Fruit fly (Drosophila melanogaster) whole organism: ENCODE data around the gene CG40813.
"Not testable (repeated sequence)": the region's sequence is repeated elsewhere in the genome, so short reads cannot be mapped to it uniquely, and the experiment has no call there.

Experiments used
- CG8478 ChIP-seq: fragments of >200 bp; optimal IDR thresholded peaks from 2 replicates; lab custom pipeline; 2018; ENCODE audit warnings: inconsistent platforms
- psq ChIP-seq: fragments of >200 bp; optimal IDR thresholded peaks from 2 replicates; lab custom pipeline; 2017
- usp ChIP-seq: fragments of >200 bp; optimal IDR thresholded peaks from 2 replicates; lab custom pipeline; 2017; ENCODE audit warnings: missing biosample characterization, missing genetic modification characterization, mixed read lengths

DNA sequence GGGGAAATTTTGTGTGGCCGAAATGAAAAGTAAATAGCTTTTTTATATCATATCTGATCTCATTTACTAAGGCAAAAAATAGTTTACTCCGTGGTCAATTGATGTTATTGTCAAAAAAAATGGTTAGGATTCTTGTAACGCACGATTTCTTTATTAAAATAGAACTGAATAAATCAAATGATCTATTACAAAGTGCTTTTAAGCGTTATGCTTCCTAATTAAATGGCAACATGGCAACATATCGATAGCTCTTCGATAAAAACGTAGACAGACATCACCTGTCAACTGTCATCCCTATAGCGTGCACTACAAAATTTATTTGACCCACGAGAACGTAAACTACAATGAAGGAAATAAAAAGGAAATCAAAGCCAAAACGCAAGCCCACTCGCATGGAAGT, 39.3 kb downstream of the CG40813 start, which contains the start of gene CG46511:
- not testable (repeated sequence) for TF ChIP-seq usp (GFP tag; lab: Kevin White, UChicago); psq (lab: Kevin White, UChicago); CG8478
